Fruit fly (Drosophila melanogaster) whole organism, embryonic: ENCODE results near the gene CG8563.

Source experiments
- ATbp ChIP-seq: fragments of 200-800 bp; sonication (Bioruptor generic); optimal IDR thresholded peaks from 2 replicates; lab custom pipeline; 2017; ENCODE audit warnings: missing biosample characterization, mild to moderate bottlenecking, missing genetic modification characterization, missing genetic modification reagents
- CG10147 ChIP-seq: fragments of 200-800 bp; sonication (Bioruptor generic); optimal IDR thresholded peaks from 2 replicates; lab custom pipeline; 2019; ENCODE audit warnings: missing biosample characterization, mild to moderate bottlenecking, missing genetic modification characterization, moderate library complexity
- CG10274 ChIP-seq: fragments of 200-800 bp; sonication (Bioruptor generic); optimal IDR thresholded peaks from 3 replicates; lab custom pipeline; 2017; ENCODE audit warnings: missing biosample characterization, mild to moderate bottlenecking, missing genetic modification characterization
- CG10979 ChIP-seq: fragments of 200-800 bp; sonication (Bioruptor generic); optimal IDR thresholded peaks from 2 replicates; lab custom pipeline; 2018; ENCODE audit warnings: missing biosample characterization, mild to moderate bottlenecking, missing genetic modification characterization, moderate library complexity
- CG11247 ChIP-seq: fragments of 200-800 bp; sonication (Bioruptor generic); IDR thresholded peaks from 2 replicates; pipeline ENCODE4 v1.3.6; 2022; ENCODE audit warnings: missing biosample characterization, missing genetic modification characterization
- CG12071 ChIP-seq: fragments of 200-800 bp; sonication (Bioruptor generic); optimal IDR thresholded peaks from 3 replicates; lab custom pipeline; 2018; ENCODE audit warnings: missing biosample characterization, mild to moderate bottlenecking, missing genetic modification characterization
- CG12299 ChIP-seq: fragments of 200-800 bp; sonication (Bioruptor generic); optimal IDR thresholded peaks from 2 replicates; lab custom pipeline; 2018; ENCODE audit warnings: missing biosample characterization, mild to moderate bottlenecking, missing genetic modification characterization
- CG15696 ChIP-seq: fragments of 200-800 bp; sonication (Bioruptor generic); optimal IDR thresholded peaks from 2 replicates; lab custom pipeline; 2019; ENCODE audit warnings: missing biosample characterization, mild to moderate bottlenecking, missing genetic modification characterization, moderate library complexity
- CG18262 ChIP-seq: fragments of 200-800 bp; optimal IDR thresholded peaks from 3 replicates; lab custom pipeline; 2019; ENCODE audit warnings: missing biosample characterization, mild to moderate bottlenecking, missing genetic modification characterization, moderate library complexity
- CG1832 ChIP-seq: fragments of 200-800 bp; sonication (Bioruptor generic); optimal IDR thresholded peaks from 2 replicates; lab custom pipeline; 2017; ENCODE audit warnings: missing biosample characterization, mild to moderate bottlenecking, missing genetic modification characterization, inconsistent platforms
- CG2199 ChIP-seq: fragments of 200-800 bp; sonication (Bioruptor generic); IDR thresholded peaks from 3 replicates; pipeline ENCODE4 v1.3.6; 2022; ENCODE audit warnings: missing biosample characterization, missing genetic modification characterization
- CG2875 ChIP-seq: fragments of 200-800 bp; sonication (Bioruptor generic); optimal IDR thresholded peaks from 2 replicates; lab custom pipeline; 2017; ENCODE audit warnings: missing biosample characterization, mild to moderate bottlenecking, missing genetic modification characterization, missing genetic modification reagents
- CG4404 ChIP-seq: fragments of 200-800 bp; sonication (Bioruptor generic); IDR thresholded peaks from 2 replicates; pipeline ENCODE4 v1.3.6; 2022; ENCODE audit warnings: missing biosample characterization, missing genetic modification characterization
- CG4617 ChIP-seq: fragments of 200-800 bp; sonication (Bioruptor generic); optimal IDR thresholded peaks from 3 replicates; lab custom pipeline; 2016; ENCODE audit warnings: missing biosample characterization, missing genetic modification characterization, borderline replicate concordance
- CG5180 ChIP-seq: fragments of 200-800 bp; sonication (Bioruptor generic); optimal IDR thresholded peaks from 3 replicates; lab custom pipeline; 2017; ENCODE audit warnings: missing biosample characterization, missing genetic modification characterization, mild to moderate bottlenecking, moderate library complexity, missing genetic modification reagents
- CG6689 ChIP-seq: fragments of 200-800 bp; sonication (Bioruptor generic); IDR thresholded peaks from 2 replicates; pipeline ENCODE4 v1.3.6; 2022; ENCODE audit warnings: missing biosample characterization, missing genetic modification characterization
- CG7556 ChIP-seq: fragments of 200-800 bp; sonication (Bioruptor generic); optimal IDR thresholded peaks from 2 replicates; lab custom pipeline; 2017; ENCODE audit warnings: missing biosample characterization, mild to moderate bottlenecking, missing genetic modification characterization
- CG9437 ChIP-seq: fragments of 200-800 bp; sonication (Bioruptor generic); optimal IDR thresholded peaks from 2 replicates; lab custom pipeline; 2018; ENCODE audit warnings: missing biosample characterization, mild to moderate bottlenecking, missing genetic modification characterization
- CTCF ChIP-seq: fragments of 200-800 bp; sonication (Bioruptor generic); optimal IDR thresholded peaks from 2 replicates; lab custom pipeline; 2017; ENCODE audit warnings: missing biosample characterization, mild to moderate bottlenecking, missing genetic modification characterization, moderate library complexity
- D19A ChIP-seq: fragments of 200-800 bp; optimal IDR thresholded peaks from 3 replicates; lab custom pipeline; 2019; ENCODE audit warnings: missing biosample characterization, mild to moderate bottlenecking, missing genetic modification characterization, moderate library complexity
- Dip3 ChIP-seq: fragments of 200-800 bp; sonication (Bioruptor generic); optimal IDR thresholded peaks from 3 replicates; lab custom pipeline; 2016; ENCODE audit warnings: missing biosample characterization, missing genetic modification characterization
- Dp ChIP-seq: fragments of 200-800 bp; sonication (Bioruptor generic); optimal IDR thresholded peaks from 2 replicates; lab custom pipeline; 2018; ENCODE audit warnings: missing biosample characterization, mild to moderate bottlenecking, missing genetic modification characterization, moderate library complexity
- Elba2 ChIP-seq: fragments of 200-800 bp; sonication (Bioruptor generic); optimal IDR thresholded peaks from 3 replicates; lab custom pipeline; 2016; ENCODE audit warnings: missing biosample characterization, missing genetic modification characterization
- HLHmδ ChIP-seq: fragments of 200-800 bp; sonication (Bioruptor generic); optimal IDR thresholded peaks from 2 replicates; lab custom pipeline; 2018; ENCODE audit warnings: missing biosample characterization, mild to moderate bottlenecking, missing genetic modification characterization, moderate library complexity
- NC2β ChIP-seq: fragments of 200-800 bp; sonication (Bioruptor generic); optimal IDR thresholded peaks from 2 replicates; lab custom pipeline; 2016; ENCODE audit warnings: missing biosample characterization, missing genetic modification characterization
- NfI ChIP-seq: fragments of 200-800 bp; sonication (Bioruptor generic); optimal IDR thresholded peaks from 3 replicates; lab custom pipeline; 2018; ENCODE audit warnings: missing biosample characterization, mild to moderate bottlenecking, missing genetic modification characterization, moderate library complexity
- Oli ChIP-seq: fragments of 200-800 bp; sonication (Bioruptor generic); optimal IDR thresholded peaks from 2 replicates; lab custom pipeline; 2018; ENCODE audit warnings: missing biosample characterization, mild to moderate bottlenecking, missing genetic modification characterization, moderate library complexity
- Ravus ChIP-seq: fragments of 200-800 bp; sonication (Bioruptor generic); IDR thresholded peaks from 2 replicates; pipeline ENCODE4 v1.3.6; 2022; ENCODE audit warnings: missing biosample characterization, missing genetic modification characterization
- Sry-δ ChIP-seq: fragments of 200-800 bp; sonication (Bioruptor generic); optimal IDR thresholded peaks from 2 replicates; lab custom pipeline; 2016; ENCODE audit warnings: missing biosample characterization, missing genetic modification characterization
- TFAM ChIP-seq: fragments of 200-800 bp; sonication (Bioruptor generic); optimal IDR thresholded peaks from 2 replicates; lab custom pipeline; 2017; ENCODE audit warnings: missing biosample characterization, missing genetic modification characterization, inconsistent platforms
- ato ChIP-seq: fragments of 200-800 bp; sonication (Bioruptor generic); IDR thresholded peaks from 2 replicates; pipeline ENCODE4 v1.3.6; 2022; ENCODE audit warnings: missing biosample characterization, missing genetic modification characterization; ENCODE audit not compliant: partially characterized antibody
- ci ChIP-seq: fragments of 200-800 bp; sonication (Bioruptor generic); IDR thresholded peaks from 3 replicates; pipeline ENCODE4 v1.3.6; 2022; ENCODE audit warnings: missing biosample characterization, missing genetic modification characterization
- eve ChIP-seq, 2 experiments: fragments of >200 bp; optimal IDR thresholded peaks; 2 replicates each; lab custom pipeline; 2017; ENCODE audit warnings: missing biosample characterization in 2 of 2, missing genetic modification characterization in 2 of 2
- jing ChIP-seq: fragments of 200-800 bp; sonication (Bioruptor generic); optimal IDR thresholded peaks from 2 replicates; lab custom pipeline; 2018; ENCODE audit warnings: missing biosample characterization, mild to moderate bottlenecking, missing genetic modification characterization
- kah ChIP-seq: fragments of 200-800 bp; sonication (Bioruptor generic); optimal IDR thresholded peaks from 2 replicates; lab custom pipeline; 2018; ENCODE audit warnings: missing biosample characterization, mild to moderate bottlenecking, missing genetic modification characterization
- kni ChIP-seq: fragments of 200-800 bp; sonication (Bioruptor generic); optimal IDR thresholded peaks from 3 replicates; lab custom pipeline; 2017; ENCODE audit warnings: mild to moderate bottlenecking, missing biosample characterization, missing genetic modification reagents, missing genetic modification characterization
- lbe ChIP-seq: fragments of 200-800 bp; sonication (Bioruptor generic); optimal IDR thresholded peaks from 2 replicates; lab custom pipeline; 2016; ENCODE audit warnings: missing biosample characterization, mild to moderate bottlenecking, missing genetic modification characterization
- lov ChIP-seq, 2 experiments: fragments of 200-800 bp in 1 of 2; fragments of >200 bp in 1 of 2; sonication (Bioruptor generic) in 1 of 2; IDR thresholded peaks in 1 of 2; optimal IDR thresholded peaks in 1 of 2; 2 replicates in 1 of 2; 3 replicates in 1 of 2; pipeline versions ENCODE4 v1.3.6 to Lab custom; 2017 to 2022; ENCODE audit warnings: missing biosample characterization in 1 of 2, missing genetic modification characterization in 1 of 2
- maf-S ChIP-seq: fragments of 200-800 bp; sonication (Bioruptor generic); optimal IDR thresholded peaks from 2 replicates; lab custom pipeline; 2016; ENCODE audit warnings: missing biosample characterization, missing genetic modification characterization
- mld ChIP-seq: fragments of 200-800 bp; sonication (Bioruptor generic); IDR thresholded peaks from 3 replicates; pipeline ENCODE4 v1.3.6; 2022; ENCODE audit warnings: missing biosample characterization, missing genetic modification characterization; ENCODE audit not compliant: partially characterized antibody
- org-1 ChIP-seq: fragments of 200-800 bp; sonication (Bioruptor generic); optimal IDR thresholded peaks from 2 replicates; lab custom pipeline; 2017; ENCODE audit warnings: missing biosample characterization, missing genetic modification characterization
- pb ChIP-seq: fragments of 200-800 bp; sonication (Bioruptor generic); optimal IDR thresholded peaks from 3 replicates; lab custom pipeline; 2016; ENCODE audit warnings: missing biosample characterization, missing genetic modification characterization
- pfk ChIP-seq: fragments of 200-800 bp; sonication (Bioruptor generic); optimal IDR thresholded peaks from 2 replicates; lab custom pipeline; 2018; ENCODE audit warnings: missing biosample characterization, mild to moderate bottlenecking, missing genetic modification characterization, moderate library complexity
- psq ChIP-seq: fragments of 200-800 bp; sonication (Bioruptor generic); optimal IDR thresholded peaks from 2 replicates; lab custom pipeline; 2017; ENCODE audit warnings: missing biosample characterization, missing genetic modification characterization
- scrt ChIP-seq: fragments of 200-800 bp; sonication (Bioruptor generic); optimal IDR thresholded peaks from 2 replicates; lab custom pipeline; 2018; ENCODE audit warnings: missing biosample characterization, mild to moderate bottlenecking, missing genetic modification characterization, moderate library complexity
- sim ChIP-seq: fragments of 200-800 bp; sonication (Bioruptor generic); IDR thresholded peaks from 2 replicates; pipeline ENCODE4 v1.3.6; 2022; ENCODE audit warnings: missing biosample characterization, missing genetic modification characterization
- sisA ChIP-seq: fragments of 200-800 bp; sonication (Bioruptor generic); IDR thresholded peaks from 2 replicates; pipeline ENCODE4 v1.3.6; 2022; ENCODE audit warnings: missing biosample characterization, missing genetic modification characterization
- slbo ChIP-seq: fragments of 200-800 bp; sonication (Bioruptor generic); IDR thresholded peaks from 2 replicates; pipeline ENCODE4 v1.3.6; 2022; ENCODE audit warnings: missing biosample characterization, missing genetic modification characterization
- slp2 ChIP-seq: fragments of 200-800 bp; sonication (Bioruptor generic); optimal IDR thresholded peaks from 2 replicates; lab custom pipeline; 2016; ENCODE audit warnings: missing biosample characterization, missing genetic modification characterization
- tap ChIP-seq: fragments of 200-800 bp; optimal IDR thresholded peaks from 3 replicates; lab custom pipeline; 2019; ENCODE audit warnings: missing biosample characterization, mild to moderate bottlenecking, missing genetic modification characterization, moderate library complexity
- wek ChIP-seq: fragments of 200-800 bp; sonication (Bioruptor generic); optimal IDR thresholded peaks from 3 replicates; lab custom pipeline; 2018; ENCODE audit warnings: missing biosample characterization, mild to moderate bottlenecking, missing genetic modification characterization, moderate library complexity

CG8563 gene

dm6 chr3L:7361095-7361522, 29.4 kb upstream of the CG8563 start (continued):
- TF ChIP-seq ATbp (no peak), HLHmδ (GFP tag; lab: Kevin White, UChicago) (peak; percentile 42), CTCF (peak; percentile 60), eve (GFP tag; optimal IDR thresholded peaks at IDR 0.05; lab: Kevin White, UChicago) (no peak), pfk (GFP tag; lab: Kevin White, UChicago) (no peak), CG2199 (GFP tag; lab: Robert Waterston, UW) (peak; percentile 83), CG1832 (GFP tag; lab: Kevin White, UChicago) (peak; percentile 22), CG2875 (GFP tag; lab: Kevin White, UChicago) (no peak), mld (GFP tag; lab: Robert Waterston, UW) (no peak), lov (optimal IDR thresholded peaks at IDR 0.05; lab: Kevin White, UChicago) (no peak), lov (GFP tag; IDR thresholded peaks at IDR 0.05; lab: Robert Waterston, UW) (0 out of 3 replicates have a peak, but pooled peaks have one; percentile 42), Elba2 (GFP tag; lab: Kevin White, UChicago) (peak; percentile 88), CG4617 (GFP tag; lab: Kevin White, UChicago) (no peak), sim (no peak), scrt (GFP tag; lab: Kevin White, UChicago) (no peak), Ravus (GFP tag; lab: Robert Waterston, UW) (no peak), wek (peak; percentile 5), CG18262 (peak; percentile 2), sisA (no peak), Sry-δ (GFP tag; lab: Kevin White, UChicago) (no peak), CG10274 (GFP tag; lab: Kevin White, UChicago) (no peak), CG4404 (no peak), D19A (tag; lab: Kevin White, UChicago) (no peak), maf-S (GFP tag; lab: Kevin White, UChicago) (no peak), Dp (GFP tag; lab: Kevin White, UChicago) (no peak), CG12299 (no peak), kni (GFP tag; lab: Kevin White, UChicago) (peak; percentile 97), ci (GFP tag; lab: Robert Waterston, UW) (peak; percentile 59; the same call in 2 of the 3 replicates), slp2 (GFP tag; lab: Kevin White, UChicago) (no peak), CG6689 (no peak), tap (tag; lab: Kevin White, UChicago) (no peak), Dip3 (GFP tag; lab: Kevin White, UChicago) (no peak), CG10147 (GFP tag; lab: Kevin White, UChicago) (no peak), psq (GFP tag; lab: Kevin White, UChicago) (no peak), pb (no peak), kah (GFP tag; lab: Kevin White, UChicago) (no peak), ato (GFP tag; lab: Robert Waterston, UW) (no peak), TFAM (GFP tag; lab: Kevin White, UChicago) (no peak), CG15696 (no peak), NfI (GFP tag; lab: Kevin White, UChicago) (no peak), NC2β (GFP tag; lab: Kevin White, UChicago) (no peak), CG5180 (GFP tag; lab: Kevin White, UChicago) (no peak), jing (GFP tag; lab: Kevin White, UChicago) (no peak), Oli (tag; lab: Kevin White, UChicago) (no peak), CG12071 (peak; percentile 76), lbe (GFP tag; lab: Kevin White, UChicago) (no peak), CG7556 (GFP tag; lab: Kevin White, UChicago) (no peak), CG9437 (GFP tag; lab: Kevin White, UChicago) (no peak), slbo (no peak), org-1 (GFP tag; lab: Kevin White, UChicago) (no peak), CG11247 (no peak), CG10979 (tag; lab: Kevin White, UChicago) (peak; percentile 0)
